Worm (Caenorhabditis elegans) whole organism, early embryonic: ENCODE data around the gene F44A2.5.

ENCODE experiments used
- F13C5.2 ChIP-seq: sonication (generic microtip); optimal IDR thresholded peaks from 2 replicates; lab custom pipeline; 2017; ENCODE audit warnings: mild to moderate bottlenecking, missing genetic modification characterization, inconsistent platforms, missing compliant biosample characterization
- ama-1 ChIP-seq: fragments of 150-350 bp; optimal IDR thresholded peaks from 2 replicates; lab custom pipeline; 2014
- ceh-36 ChIP-seq: sonication (generic microtip); optimal IDR thresholded peaks from 2 replicates; lab custom pipeline; 2016; ENCODE audit warnings: missing genetic modification characterization, inconsistent platforms, missing compliant biosample characterization
- ets-7 ChIP-seq: sonication (generic microtip); optimal IDR thresholded peaks from 2 replicates; lab custom pipeline; 2016; ENCODE audit warnings: missing genotype, missing genetic modification characterization, missing compliant biosample characterization
- flt-1 ChIP-seq: fragments of 200-800 bp; sonication (Bioruptor generic); IDR thresholded peaks from 2 replicates; pipeline ENCODE4 v1.3.6; 2022; ENCODE audit warnings: missing genetic modification characterization, missing compliant biosample characterization
- hmg-4 ChIP-seq: fragments of 200-800 bp; sonication (Bioruptor generic); optimal IDR thresholded peaks from 2 replicates; lab custom pipeline; 2018; ENCODE audit warnings: mild to moderate bottlenecking, missing genetic modification characterization, missing compliant biosample characterization
- hnd-1 ChIP-seq: sonication (generic microtip); optimal IDR thresholded peaks from 2 replicates; lab custom pipeline; 2016; ENCODE audit warnings: missing genetic modification characterization, missing compliant biosample characterization
- pes-1 ChIP-seq: fragments of 200-800 bp; sonication (Bioruptor generic); IDR thresholded peaks from 2 replicates; pipeline ENCODE4 v1.3.6; 2022; ENCODE audit warnings: missing genetic modification reagents, missing genetic modification characterization, missing compliant biosample characterization
- sea-1 ChIP-seq: fragments of 200-800 bp; sonication (Bioruptor generic); conservative IDR thresholded peaks from 2 replicates; pipeline ENCODE4 v1.3.6; 2022; ENCODE audit warnings: missing genetic modification characterization, missing compliant biosample characterization

ce11 chrV:9257467-9257866 lies 40.0 kb upstream of the F44A2.5 start, which contains the start of gene F07C3.16:
- TF ChIP-seq ceh-36 (tag; lab: Kevin White, UChicago) (no peak), ama-1 (no peak), F13C5.2 (no peak), hmg-4 (GFP tag; lab: Kevin White, UChicago) (no peak), sea-1 (GFP tag; lab: Robert Waterston, UW) (no peak), flt-1 (GFP tag; lab: Robert Waterston, UW) (no peak), ets-7 (tag; lab: Kevin White, UChicago) (no peak), hnd-1 (tag; lab: Kevin White, UChicago) (no peak), pes-1 (GFP tag; lab: Robert Waterston, UW) (no peak)
